Worm (Caenorhabditis elegans): Measurements from ENCODE around the gene K02D10.4.

The K02D10.4 gene

ce11 chrIII:8762016-8762415 is 17.8 kb downstream of the K02D10.4 start:
- TF ChIP-seq dmd-6 (GFP tag; IDR thresholded peaks at IDR 0.05) = peak; percentile 32
- peak in 1 of 2 experiments; percentile 91 for TF ChIP-seq unc-62 (GFP tag; optimal IDR thresholded peaks at IDR 0.05 in 1 of 2)
- TF ChIP-seq unc-62 (tag; optimal IDR thresholded peaks at IDR 0.05) = no peak
- no peak for TF ChIP-seq nhr-41 (GFP tag; IDR thresholded peaks at IDR 0.05)

DNA sequence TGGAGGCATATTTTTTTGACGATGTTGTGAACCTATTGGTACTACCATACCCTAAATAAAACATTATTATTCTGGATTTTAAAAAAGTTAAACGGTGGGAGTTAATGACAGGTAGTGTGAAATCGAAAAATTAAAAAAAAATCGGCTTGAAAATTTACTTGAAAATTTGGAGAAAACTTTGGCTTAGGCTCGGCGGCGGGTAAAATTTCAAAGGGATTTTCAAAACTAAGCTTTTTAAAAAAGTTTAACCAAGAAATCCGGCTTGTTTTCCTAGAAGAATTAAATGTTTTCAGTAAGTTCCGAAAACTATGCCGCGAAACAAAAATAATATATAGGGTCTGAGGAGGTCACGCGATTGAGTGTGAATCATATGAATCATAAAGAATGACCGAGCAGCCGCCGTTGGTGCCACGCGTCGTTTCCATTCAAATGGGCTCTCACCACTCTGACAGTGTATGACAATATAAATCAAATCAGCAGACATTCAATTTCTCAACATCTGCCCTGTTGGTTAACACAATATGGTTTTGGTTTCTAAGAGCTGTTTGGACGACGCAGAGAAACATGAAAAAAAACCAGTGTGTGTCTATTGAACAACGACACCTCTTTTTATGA is 18.7 kb downstream of the K02D10.4 start, which contains the start of gene aak-1:
TSS of gene aak-1 (minus strand) at position 51 of the 615 bp plus-strand sequence.
- peak; percentile 10 for TF ChIP-seq mes-2 (tag; optimal IDR thresholded peaks at IDR 0.05; ENCODE audit: poor library complexity, severe bottlenecking)
- no peak for TF ChIP-seq hif-1 (tag; optimal IDR thresholded peaks at IDR 0.05)
- TF ChIP-seq hlh-11 (tag; optimal IDR thresholded peaks at IDR 0.05) = peak; percentile 47
- TF ChIP-seq hlh-30 (tag; optimal IDR thresholded peaks at IDR 0.05; ENCODE audit: insufficient read depth) = peak; percentile 75
- no peak for TF ChIP-seq snpc-1.2 (GFP tag; IDR thresholded peaks at IDR 0.05)
- peak; percentile 88 for TF ChIP-seq aha-1 (tag)

DNA sequence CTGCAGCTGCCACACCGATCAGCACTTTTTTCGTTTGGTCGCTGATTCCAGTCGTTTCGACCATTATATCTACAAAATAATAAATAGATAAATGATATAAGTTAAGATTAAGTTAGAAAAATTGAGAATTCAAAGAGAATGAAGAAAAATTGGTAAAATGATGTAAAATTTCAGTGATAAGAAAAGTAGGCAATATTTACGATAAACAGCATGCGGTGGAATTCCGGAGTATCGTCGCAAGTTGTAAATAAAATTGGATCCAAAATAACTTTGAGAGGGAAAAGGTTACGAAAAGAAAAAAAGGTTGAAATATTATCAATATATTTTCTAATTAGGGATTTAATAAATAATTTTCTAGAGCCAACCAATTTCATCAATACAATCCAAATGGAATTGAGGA is 25.1 kb downstream of the K02D10.4 start, which contains the start of gene tomm-70:
TSS of gene tomm-70 (minus strand) at position 69 of the 400 bp plus-strand sequence.
- TF ChIP-seq nhr-28 (tag; optimal IDR thresholded peaks at IDR 0.05) (peak; percentile 6), D1046.2 (GFP tag; IDR thresholded peaks at IDR 0.05) (no peak), mxl-3 (GFP tag; optimal IDR thresholded peaks at IDR 0.05) (no peak), ama-1 (optimal IDR thresholded peaks at IDR 0.05) (no peak), daf-16 (GFP tag; optimal IDR thresholded peaks at IDR 0.05) (no peak), daf-16 (tag; optimal IDR thresholded peaks at IDR 0.05) (peak; percentile 66), aha-1 (tag) (no peak), ceh-62 (tag; optimal IDR thresholded peaks at IDR 0.05) (no peak), attf-4 (tag; optimal IDR thresholded peaks at IDR 0.05) (no peak), mes-2 (tag; optimal IDR thresholded peaks at IDR 0.05; ENCODE audit: poor library complexity, severe bottlenecking) (peak; percentile 6), T20F7.1 (GFP tag; optimal IDR thresholded peaks at IDR 0.05) (peak; percentile 92), mxl-2 (GFP tag; conservative IDR thresholded peaks at IDR 0.05) (no peak), lsy-2 (tag; optimal IDR thresholded peaks at IDR 0.05) (peak in 1 of 2 experiments; percentile 43), dve-1 (tag; optimal IDR thresholded peaks at IDR 0.05; ENCODE audit: insufficient read depth) (peak; percentile 4), zag-1 (tag; optimal IDR thresholded peaks at IDR 0.05) (no peak), R02D3.7 (tag; optimal IDR thresholded peaks at IDR 0.05) (peak; percentile 62), cey-2 (tag; optimal IDR thresholded peaks at IDR 0.05; ENCODE audit: borderline replicate concordance, insufficient read depth) (no peak)

DNA sequence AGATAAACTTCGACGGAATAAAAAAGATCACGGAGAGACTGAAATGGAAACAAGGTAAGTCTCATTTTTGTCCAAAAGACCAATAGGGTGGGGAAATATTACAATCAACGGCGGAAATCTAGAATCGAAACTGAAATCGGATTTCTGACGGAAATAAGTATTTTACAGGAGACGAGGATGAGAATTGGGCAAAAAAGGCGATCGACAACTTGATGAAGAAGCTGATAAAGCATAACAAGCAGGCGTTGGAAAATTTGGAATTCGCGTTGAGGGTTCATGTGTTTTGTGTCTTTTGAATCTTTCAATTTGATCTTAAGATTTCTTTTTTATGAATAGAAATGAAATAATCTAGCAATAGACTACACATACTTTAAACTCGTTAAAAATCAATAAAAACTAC is 29.2 kb downstream of the K02D10.4 start, which contains the start of gene ugtp-1:
TSS of gene ugtp-1 (minus strand) at position 101 of the 400 bp plus-strand sequence.
- no peak for TF ChIP-seq T20F7.1 (GFP tag; optimal IDR thresholded peaks at IDR 0.05)
- no peak for TF ChIP-seq Y105C5A.15 (GFP tag; IDR thresholded peaks at IDR 0.05)
- no peak for TF ChIP-seq lim-7 (GFP tag; IDR thresholded peaks at IDR 0.05)
- TF ChIP-seq F49E8.2 (tag; optimal IDR thresholded peaks at IDR 0.05; ENCODE audit: borderline replicate concordance) = no peak
- no peak for TF ChIP-seq zfp-2 (tag; optimal IDR thresholded peaks at IDR 0.05)
- no peak for TF ChIP-seq ceh-32 (tag; optimal IDR thresholded peaks at IDR 0.05; ENCODE audit: poor library complexity)
- no peak for TF ChIP-seq F37D6.2 (tag; optimal IDR thresholded peaks at IDR 0.05)
- no peak for TF ChIP-seq dpl-1 (GFP tag; optimal IDR thresholded peaks at IDR 0.05)
- TF ChIP-seq T26A8.4 (GFP tag; IDR thresholded peaks at IDR 0.05) = no peak
- TF ChIP-seq ama-1 (optimal IDR thresholded peaks at IDR 0.05) = no peak
- no peak for TF ChIP-seq dmd-8 (GFP tag; IDR thresholded peaks at IDR 0.05)
- TF ChIP-seq Y75B8A.6 (GFP tag; IDR thresholded peaks at IDR 0.05) = no peak
- TF ChIP-seq lin-39 (tag; optimal IDR thresholded peaks at IDR 0.05) = no peak
- no peak for TF ChIP-seq php-3 (GFP tag; IDR thresholded peaks at IDR 0.05)
- no peak for TF ChIP-seq daf-16 (GFP tag; optimal IDR thresholded peaks at IDR 0.05)
- TF ChIP-seq daf-16 (tag; optimal IDR thresholded peaks at IDR 0.05) = no peak
- TF ChIP-seq ztf-7 (tag; optimal IDR thresholded peaks at IDR 0.05) = no peak
- TF ChIP-seq lin-15B (tag; optimal IDR thresholded peaks at IDR 0.05) = no peak
- no peak for TF ChIP-seq spr-1 (tag; optimal IDR thresholded peaks at IDR 0.05)
- no peak for TF ChIP-seq hlh-30 (tag; optimal IDR thresholded peaks at IDR 0.05; ENCODE audit: insufficient read depth)
- TF ChIP-seq spr-3 (GFP tag; optimal IDR thresholded peaks at IDR 0.05) = no peak

Data from whole organism, L4 larva.